Worm (Caenorhabditis elegans): Measurements from ENCODE around the gene EEED8.13.

ce11 chrII:5458683-5459410, 46.5 kb upstream of the EEED8.13 start:
- no peak for TF ChIP-seq hlh-30 (tag; optimal IDR thresholded peaks at IDR 0.05; ENCODE audit: insufficient read depth)
- no peak for TF ChIP-seq C08G9.2 (tag; optimal IDR thresholded peaks at IDR 0.05)
- TF ChIP-seq pha-4 (tag; optimal IDR thresholded peaks at IDR 0.05), result no peak
- TF ChIP-seq pqm-1 (tag; optimal IDR thresholded peaks at IDR 0.05), result no peak
- no peak for TF ChIP-seq rnt-1 (tag; optimal IDR thresholded peaks at IDR 0.05)
- no peak for TF ChIP-seq ceh-18 (tag; optimal IDR thresholded peaks at IDR 0.05)
- TF ChIP-seq nhr-11 (tag; optimal IDR thresholded peaks at IDR 0.05), result no peak
- no peak for TF ChIP-seq ets-4 (tag; optimal IDR thresholded peaks at IDR 0.05)
- TF ChIP-seq ama-1 (optimal IDR thresholded peaks at IDR 0.05), result no peak
- TF ChIP-seq tbx-2 (tag; optimal IDR thresholded peaks at IDR 0.05), result no peak
- no peak for TF ChIP-seq tbx-7 (tag; optimal IDR thresholded peaks at IDR 0.05)
- no peak for TF ChIP-seq unc-3 (GFP tag; conservative IDR thresholded peaks at IDR 0.05)
- TF ChIP-seq unc-3 (tag; optimal IDR thresholded peaks at IDR 0.05), result no peak

All from whole organism, late embryonic.